Fruit fly (Drosophila melanogaster) whole organism, embryonic: ENCODE results near the gene CG9021.

Experiments used
- B-H2 ChIP-seq: fragments of 200-800 bp; sonication (Bioruptor generic); optimal IDR thresholded peaks from 2 replicates; lab custom pipeline; 2018; ENCODE audit warnings: missing biosample characterization, mild to moderate bottlenecking, missing genetic modification characterization
- CG11560 ChIP-seq: fragments of 200-800 bp; sonication (Bioruptor generic); IDR thresholded peaks from 3 replicates; pipeline ENCODE4 v1.3.6; 2022; ENCODE audit warnings: missing biosample characterization, missing genetic modification characterization
- CG12071 ChIP-seq: fragments of 200-800 bp; sonication (Bioruptor generic); optimal IDR thresholded peaks from 3 replicates; lab custom pipeline; 2018; ENCODE audit warnings: missing biosample characterization, mild to moderate bottlenecking, missing genetic modification characterization
- CG12769 ChIP-seq: fragments of 200-800 bp; sonication (Bioruptor generic); optimal IDR thresholded peaks from 2 replicates; lab custom pipeline; 2019; ENCODE audit warnings: missing biosample characterization, mild to moderate bottlenecking, missing genetic modification characterization, moderate library complexity
- CG14667 ChIP-seq: fragments of 200-800 bp; sonication (Bioruptor generic); IDR thresholded peaks from 2 replicates; pipeline ENCODE4 v1.3.6; 2022; ENCODE audit warnings: missing biosample characterization, missing genetic modification characterization
- CG14860 ChIP-seq: fragments of 200-800 bp; sonication (Bioruptor generic); IDR thresholded peaks from 3 replicates; pipeline ENCODE4 v1.3.6; 2022; ENCODE audit warnings: missing biosample characterization, missing genetic modification characterization; ENCODE audit not compliant: partially characterized antibody
- CG1602 ChIP-seq: fragments of 200-800 bp; sonication (Bioruptor generic); optimal IDR thresholded peaks from 3 replicates; lab custom pipeline; 2016; ENCODE audit warnings: missing biosample characterization, missing genetic modification characterization
- CG17829 ChIP-seq: fragments of 200-800 bp; optimal IDR thresholded peaks from 2 replicates; lab custom pipeline; 2019; ENCODE audit warnings: missing biosample characterization, mild to moderate bottlenecking, missing genetic modification characterization, moderate library complexity
- CG1792 ChIP-seq: fragments of 200-800 bp; sonication (Bioruptor generic); optimal IDR thresholded peaks from 2 replicates; lab custom pipeline; 2016; ENCODE audit warnings: missing biosample characterization, missing genetic modification characterization
- CG18619 ChIP-seq: fragments of 200-800 bp; sonication (Bioruptor generic); optimal IDR thresholded peaks from 3 replicates; lab custom pipeline; 2017; ENCODE audit warnings: missing biosample characterization, mild to moderate bottlenecking, missing genetic modification characterization
- CG2199 ChIP-seq: fragments of 200-800 bp; sonication (Bioruptor generic); IDR thresholded peaks from 3 replicates; pipeline ENCODE4 v1.3.6; 2022; ENCODE audit warnings: missing biosample characterization, missing genetic modification characterization
- CG2889 ChIP-seq: fragments of 200-800 bp; sonication (Bioruptor generic); IDR thresholded peaks from 3 replicates; pipeline ENCODE4 v1.3.6; 2022; ENCODE audit warnings: missing biosample characterization, missing genetic modification characterization
- CG3163 ChIP-seq: fragments of 200-800 bp; sonication (Bioruptor generic); optimal IDR thresholded peaks from 3 replicates; lab custom pipeline; 2016; ENCODE audit warnings: missing biosample characterization, missing genetic modification characterization
- CG34422 ChIP-seq: fragments of 200-800 bp; sonication (Bioruptor generic); IDR thresholded peaks from 3 replicates; pipeline ENCODE4 v1.3.6; 2022; ENCODE audit warnings: missing biosample characterization, missing genetic modification characterization
- CG4360 ChIP-seq: fragments of 200-800 bp; sonication (Bioruptor generic); IDR thresholded peaks from 2 replicates; pipeline ENCODE4 v1.3.6; 2022; ENCODE audit warnings: missing biosample characterization, missing genetic modification characterization
- CG6791 ChIP-seq: fragments of 200-800 bp; sonication (Bioruptor generic); IDR thresholded peaks from 3 replicates; pipeline ENCODE4 v1.3.6; 2022; ENCODE audit warnings: missing biosample characterization, missing genetic modification characterization; ENCODE audit not compliant: partially characterized antibody
- CG8290 ChIP-seq, 3 experiments: fragments of 200-800 bp; sonication (Bioruptor generic); optimal IDR thresholded peaks; 2 replicates each; lab custom pipeline; 2016 to 2019; ENCODE audit warnings: missing biosample characterization in 3 of 3, missing genetic modification characterization in 3 of 3, mild to moderate bottlenecking in 2 of 3, moderate library complexity in 1 of 3
- CG8765 ChIP-seq: fragments of 200-800 bp; sonication (Bioruptor generic); IDR thresholded peaks from 2 replicates; pipeline ENCODE4 v1.3.6; 2022; ENCODE audit warnings: missing biosample characterization, missing genetic modification characterization
- Dbx ChIP-seq: fragments of 200-800 bp; sonication (Bioruptor generic); IDR thresholded peaks from 3 replicates; pipeline ENCODE4 v1.3.6; 2022; ENCODE audit warnings: missing biosample characterization, missing genetic modification characterization
- Ets65A ChIP-seq: fragments of 200-800 bp; sonication (Bioruptor generic); peaks from one replicate; lab custom pipeline; 2016; ENCODE audit warnings: missing biosample characterization, missing genetic modification characterization
- Gug ChIP-seq: fragments of 200-800 bp; sonication (Bioruptor generic); IDR thresholded peaks from 4 replicates; pipeline ENCODE4 v1.3.6; 2022; ENCODE audit warnings: missing biosample characterization, missing genetic modification characterization
- Xrp1 ChIP-seq: fragments of 200-800 bp; sonication (Bioruptor generic); IDR thresholded peaks from 2 replicates; pipeline ENCODE4 v1.3.6; 2022; ENCODE audit warnings: missing biosample characterization, missing genetic modification characterization
- amos ChIP-seq: fragments of 200-800 bp; sonication (Bioruptor generic); IDR thresholded peaks from 2 replicates; pipeline ENCODE4 v1.3.6; 2022; ENCODE audit warnings: missing biosample characterization, missing genetic modification characterization; ENCODE audit not compliant: partially characterized antibody
- bcd ChIP-seq: fragments of 200-800 bp; sonication (Bioruptor generic); optimal IDR thresholded peaks from 2 replicates; lab custom pipeline; 2017; ENCODE audit warnings: missing biosample characterization, mild to moderate bottlenecking, missing genetic modification characterization
- bigmax ChIP-seq: fragments of 200-800 bp; sonication (Bioruptor generic); optimal IDR thresholded peaks from 2 replicates; lab custom pipeline; 2018; ENCODE audit warnings: missing biosample characterization, mild to moderate bottlenecking, missing genetic modification characterization
- cato ChIP-seq: fragments of 200-800 bp; sonication (Bioruptor generic); optimal IDR thresholded peaks from 2 replicates; lab custom pipeline; 2016; ENCODE audit warnings: missing biosample characterization, missing genetic modification characterization, borderline replicate concordance
- chinmo ChIP-seq: fragments of 200-800 bp; sonication (Bioruptor generic); IDR thresholded peaks from 4 replicates; pipeline ENCODE4 v1.3.6; 2022; ENCODE audit warnings: missing biosample characterization, missing genetic modification characterization; ENCODE audit not compliant: partially characterized antibody
- cwo ChIP-seq: fragments of 200-800 bp; sonication (Bioruptor generic); optimal IDR thresholded peaks from 3 replicates; lab custom pipeline; 2017; ENCODE audit warnings: missing biosample characterization, missing genetic modification characterization, mild to moderate bottlenecking, moderate library complexity, missing genetic modification reagents
- dm ChIP-seq: fragments of 200-800 bp; sonication (Bioruptor generic); optimal IDR thresholded peaks from 3 replicates; lab custom pipeline; 2016; ENCODE audit warnings: missing biosample characterization, missing genetic modification characterization
- emc ChIP-seq: fragments of 200-800 bp; sonication (Bioruptor generic); optimal IDR thresholded peaks from 2 replicates; lab custom pipeline; 2016; ENCODE audit warnings: missing biosample characterization, missing genetic modification characterization
- exex ChIP-seq: fragments of 200-800 bp; sonication (Bioruptor generic); optimal IDR thresholded peaks from 4 replicates; lab custom pipeline; 2018; ENCODE audit warnings: missing biosample characterization, mild to moderate bottlenecking, missing genetic modification characterization, moderate library complexity
- onecut ChIP-seq: fragments of 200-800 bp; sonication (Bioruptor generic); IDR thresholded peaks from 2 replicates; pipeline ENCODE4 v1.3.6; 2022; ENCODE audit warnings: missing biosample characterization, missing genetic modification characterization
- pb ChIP-seq: fragments of 200-800 bp; sonication (Bioruptor generic); optimal IDR thresholded peaks from 3 replicates; lab custom pipeline; 2016; ENCODE audit warnings: missing biosample characterization, missing genetic modification characterization
- prd ChIP-seq, 3 experiments: fragments of >200 bp in 2 of 3; fragments of 200-800 bp in 1 of 3; sonication (Bioruptor generic) in 1 of 3; optimal IDR thresholded peaks in 2 of 3; IDR thresholded peaks in 1 of 3; 2 replicates in 2 of 3; 3 replicates in 1 of 3; pipeline versions ENCODE4 v1.3.6 to Lab custom; 2017 to 2022; ENCODE audit warnings: missing biosample characterization in 1 of 3, missing genetic modification characterization in 1 of 3
- shn ChIP-seq: fragments of 200-800 bp; sonication (Bioruptor generic); optimal IDR thresholded peaks from 3 replicates; lab custom pipeline; 2016; ENCODE audit warnings: missing biosample characterization, missing genetic modification characterization
- slbo ChIP-seq: fragments of 200-800 bp; sonication (Bioruptor generic); IDR thresholded peaks from 2 replicates; pipeline ENCODE4 v1.3.6; 2022; ENCODE audit warnings: missing biosample characterization, missing genetic modification characterization
- sug ChIP-seq: fragments of 200-800 bp; optimal IDR thresholded peaks from 2 replicates; lab custom pipeline; 2019; ENCODE audit warnings: missing biosample characterization, mild to moderate bottlenecking, missing genetic modification characterization, moderate library complexity
- tgo ChIP-seq: fragments of 200-800 bp; sonication (Bioruptor generic); IDR thresholded peaks from 3 replicates; pipeline ENCODE4 v1.3.6; 2022; ENCODE audit warnings: missing biosample characterization, missing genetic modification characterization
- trh ChIP-seq: fragments of 200-800 bp; sonication (Bioruptor generic); optimal IDR thresholded peaks from 2 replicates; lab custom pipeline; 2016; ENCODE audit warnings: missing biosample characterization, missing genetic modification characterization
- zf30C ChIP-seq: fragments of 200-800 bp; sonication (Bioruptor generic); optimal IDR thresholded peaks from 3 replicates; lab custom pipeline; 2018; ENCODE audit warnings: missing biosample characterization, mild to moderate bottlenecking, missing genetic modification characterization

The CG9021 gene

dm6 chr2L:5945651-5946547 lies 41.4 kb upstream of the CG9021 start (continued):
- TF ChIP-seq CG18619 (GFP tag; lab: Kevin White, UChicago) (no peak), amos (GFP tag; lab: Robert Waterston, UW) (no peak), CG4360 (GFP tag; lab: Robert Waterston, UW) (no peak), zf30C (GFP tag; lab: Kevin White, UChicago) (no peak), B-H2 (GFP tag; lab: Kevin White, UChicago) (peak; percentile 57), CG12769 (tag; lab: Kevin White, UChicago) (peak; percentile 81), onecut (no peak; the same call in 1 of the 2 replicates), CG6791 (GFP tag; lab: Robert Waterston, UW) (0 out of 3 replicates have a peak, but pooled peaks have one; percentile 10), CG8765 (no peak), CG3163 (GFP tag; lab: Kevin White, UChicago) (no peak), CG12071 (GFP tag; lab: Kevin White, UChicago) (no peak), CG8290 (GFP tag; optimal IDR thresholded peaks at IDR 0.05; lab: Kevin White, UChicago) (no peak), CG8290 (tag; optimal IDR thresholded peaks at IDR 0.05; lab: Kevin White, UChicago) (peak in 1 of 2 experiments; percentile 54), CG11560 (0 out of 3 replicates have a peak, but pooled peaks have one; percentile 60), trh (no peak), CG2889 (GFP tag; lab: Robert Waterston, UW) (no peak), bcd (GFP tag; lab: Kevin White, UChicago) (no peak), CG2199 (GFP tag; lab: Robert Waterston, UW) (0 out of 3 replicates have a peak, but pooled peaks have one; percentile 34), emc (peak; percentile 20), exex (tag; lab: Kevin White, UChicago) (peak; percentile 84), chinmo (GFP tag; lab: Robert Waterston, UW) (peak; percentile 75; the same call in 3 of the 4 replicates), Ets65A (GFP tag; lab: Kevin White, UChicago) (peak; percentile 45), CG14667 (GFP tag; lab: Robert Waterston, UW) (no peak), tgo (0 out of 3 replicates have a peak, but pooled peaks have one; percentile 18), pb (GFP tag; lab: Kevin White, UChicago) (no peak), Xrp1 (GFP tag; lab: Robert Waterston, UW) (no peak), Gug (GFP tag; lab: Robert Waterston, UW) (no peak), bigmax (GFP tag; lab: Kevin White, UChicago) (no peak), cwo (GFP tag; lab: Kevin White, UChicago) (peak; percentile 95), CG17829 (tag; lab: Kevin White, UChicago) (no peak), CG1602 (GFP tag; lab: Kevin White, UChicago) (no peak), slbo (no peak), shn (GFP tag; lab: Kevin White, UChicago) (no peak), sug (tag; lab: Kevin White, UChicago) (peak; percentile 73), dm (no peak), Dbx (peak; percentile 62; the same call in 2 of the 3 replicates), CG34422 (GFP tag; lab: Robert Waterston, UW) (no peak), prd (optimal IDR thresholded peaks at IDR 0.05; lab: Kevin White, UChicago) (no peak), prd (GFP tag; IDR thresholded peaks at IDR 0.05; lab: Robert Waterston, UW) (no peak), CG14860 (no peak), cato (GFP tag; lab: Kevin White, UChicago) (no peak), CG1792 (GFP tag; lab: Kevin White, UChicago) (no peak)
